Fruit fly (Drosophila melanogaster) whole organism, embryonic: ENCODE measurements around the gene Svil.

Experiments
- Abd-B ChIP-seq: fragments of 200-800 bp; sonication (Bioruptor generic); optimal IDR thresholded peaks from 2 replicates; lab custom pipeline; 2018; ENCODE audit warnings: missing biosample characterization, mild to moderate bottlenecking, missing genetic modification characterization, moderate library complexity
- Atf-2 ChIP-seq: fragments of 200-800 bp; sonication (Bioruptor generic); optimal IDR thresholded peaks from 2 replicates; lab custom pipeline; 2016; ENCODE audit warnings: missing biosample characterization, missing genetic modification characterization
- CG10147 ChIP-seq: fragments of 200-800 bp; sonication (Bioruptor generic); optimal IDR thresholded peaks from 2 replicates; lab custom pipeline; 2019; ENCODE audit warnings: missing biosample characterization, mild to moderate bottlenecking, missing genetic modification characterization, moderate library complexity
- CG10462 ChIP-seq: fragments of 200-800 bp; sonication (Bioruptor generic); optimal IDR thresholded peaks from 2 replicates; lab custom pipeline; 2016; ENCODE audit warnings: missing biosample characterization, missing genetic modification characterization
- CG11456 ChIP-seq: fragments of 200-800 bp; sonication (Bioruptor generic); IDR thresholded peaks from 3 replicates; pipeline ENCODE4 v1.3.6; 2022; ENCODE audit warnings: missing biosample characterization, missing genetic modification characterization
- CG11695 ChIP-seq: fragments of 200-800 bp; sonication (Bioruptor generic); IDR thresholded peaks from 3 replicates; pipeline ENCODE4 v1.3.6; 2022; ENCODE audit warnings: missing biosample characterization, missing genetic modification characterization
- CG1233 ChIP-seq: fragments of 200-800 bp; sonication (Bioruptor generic); optimal IDR thresholded peaks from 4 replicates; lab custom pipeline; 2018; ENCODE audit warnings: missing biosample characterization, mild to moderate bottlenecking, missing genetic modification characterization
- CG1603 ChIP-seq: fragments of 200-800 bp; sonication (Bioruptor generic); optimal IDR thresholded peaks from 2 replicates; lab custom pipeline; 2019; ENCODE audit warnings: missing biosample characterization, mild to moderate bottlenecking, missing genetic modification characterization, moderate library complexity
- CG16779 ChIP-seq: fragments of 200-800 bp; sonication (Bioruptor generic); IDR thresholded peaks from 2 replicates; pipeline ENCODE4 v1.3.6; 2022; ENCODE audit warnings: missing biosample characterization, missing genetic modification characterization
- CG18599 ChIP-seq: fragments of 200-800 bp; sonication (Bioruptor generic); optimal IDR thresholded peaks from 3 replicates; lab custom pipeline; 2017; ENCODE audit warnings: missing biosample characterization, missing genetic modification characterization, mild to moderate bottlenecking, moderate library complexity, missing genetic modification reagents
- CG2120 ChIP-seq: fragments of 200-800 bp; sonication (Bioruptor generic); optimal IDR thresholded peaks from 3 replicates; lab custom pipeline; 2016; ENCODE audit warnings: missing biosample characterization, missing genetic modification characterization
- CG31224 ChIP-seq: fragments of 200-800 bp; sonication (Bioruptor generic); IDR thresholded peaks from 2 replicates; pipeline ENCODE4 v1.3.6; 2022; ENCODE audit warnings: missing biosample characterization, missing genetic modification characterization
- CG32532 ChIP-seq: fragments of 200-800 bp; sonication (Bioruptor generic); IDR thresholded peaks from 2 replicates; pipeline ENCODE4 v1.3.6; 2022; ENCODE audit warnings: missing biosample characterization, missing genetic modification characterization
- CG3281 ChIP-seq: fragments of 200-800 bp; sonication (Bioruptor generic); optimal IDR thresholded peaks from 3 replicates; lab custom pipeline; 2017; ENCODE audit warnings: missing biosample characterization, mild to moderate bottlenecking, missing genetic modification characterization
- CG4328 ChIP-seq: fragments of 200-800 bp; sonication (Bioruptor generic); optimal IDR thresholded peaks from 3 replicates; lab custom pipeline; 2017; ENCODE audit warnings: missing biosample characterization, missing genetic modification reagents, missing genetic modification characterization
- CG4424 ChIP-seq: fragments of 200-800 bp; sonication (Bioruptor generic); optimal IDR thresholded peaks from 3 replicates; lab custom pipeline; 2016; ENCODE audit warnings: missing biosample characterization, missing genetic modification characterization
- CG6791 ChIP-seq: fragments of 200-800 bp; sonication (Bioruptor generic); IDR thresholded peaks from 3 replicates; pipeline ENCODE4 v1.3.6; 2022; ENCODE audit warnings: missing biosample characterization, missing genetic modification characterization; ENCODE audit not compliant: partially characterized antibody
- CG7357 ChIP-seq: fragments of 200-800 bp; sonication (Bioruptor generic); IDR thresholded peaks from 3 replicates; pipeline ENCODE4 v1.3.6; 2022; ENCODE audit warnings: missing biosample characterization, missing genetic modification characterization
- CG7372 ChIP-seq: fragments of 200-800 bp; sonication (Bioruptor generic); IDR thresholded peaks from 2 replicates; pipeline ENCODE4 v1.3.6; 2022; ENCODE audit warnings: missing biosample characterization, missing genetic modification characterization
- CG9727 ChIP-seq: fragments of 200-800 bp; sonication (Bioruptor generic); optimal IDR thresholded peaks from 3 replicates; lab custom pipeline; 2017; ENCODE audit warnings: missing biosample characterization, mild to moderate bottlenecking, missing genetic modification characterization
- CrebB ChIP-seq: fragments of 200-800 bp; sonication (Bioruptor generic); optimal IDR thresholded peaks from 3 replicates; lab custom pipeline; 2018; ENCODE audit warnings: missing biosample characterization, mild to moderate bottlenecking, missing genetic modification characterization
- Eip74EF ChIP-seq, 2 experiments: fragments of 200-800 bp in 1 of 2; fragments of >200 bp in 1 of 2; sonication (Bioruptor generic) in 1 of 2; optimal IDR thresholded peaks; 2 replicates each; lab custom pipeline; 2017 to 2019; ENCODE audit warnings: missing biosample characterization in 2 of 2, missing genetic modification characterization in 2 of 2, mild to moderate bottlenecking in 1 of 2, moderate library complexity in 1 of 2
- Ets65A ChIP-seq: fragments of 200-800 bp; sonication (Bioruptor generic); peaks from one replicate; lab custom pipeline; 2016; ENCODE audit warnings: missing biosample characterization, missing genetic modification characterization
- Fer1 ChIP-seq: fragments of 200-800 bp; sonication (Bioruptor generic); optimal IDR thresholded peaks from 2 replicates; lab custom pipeline; 2017; ENCODE audit warnings: missing biosample characterization, mild to moderate bottlenecking, missing genetic modification characterization
- Fer3 ChIP-seq: fragments of 200-800 bp; sonication (Bioruptor generic); optimal IDR thresholded peaks from 2 replicates; lab custom pipeline; 2018; ENCODE audit warnings: missing biosample characterization, mild to moderate bottlenecking, missing genetic modification characterization, moderate library complexity
- HHEX ChIP-seq: fragments of 200-800 bp; sonication (Bioruptor generic); optimal IDR thresholded peaks from 3 replicates; lab custom pipeline; 2017; ENCODE audit warnings: missing biosample characterization, mild to moderate bottlenecking, missing genetic modification characterization, missing genetic modification reagents
- HmgD ChIP-seq: fragments of 200-800 bp; sonication (Bioruptor generic); optimal IDR thresholded peaks from 3 replicates; lab custom pipeline; 2016; ENCODE audit warnings: missing biosample characterization, missing genetic modification characterization
- Hr51 ChIP-seq, 2 experiments: fragments of 200-800 bp; sonication (Bioruptor generic); optimal IDR thresholded peaks; 2 replicates in 1 of 2; 3 replicates in 1 of 2; lab custom pipeline; 2016 to 2018; ENCODE audit warnings: missing biosample characterization in 2 of 2, missing genetic modification characterization in 2 of 2, mild to moderate bottlenecking in 1 of 2, moderate library complexity in 1 of 2
- MESR4 ChIP-seq: fragments of 200-800 bp; sonication (Bioruptor generic); optimal IDR thresholded peaks from 2 replicates; lab custom pipeline; 2018; ENCODE audit warnings: missing biosample characterization, mild to moderate bottlenecking, missing genetic modification characterization, moderate library complexity
- Med ChIP-seq: fragments of 200-800 bp; sonication (Bioruptor generic); peaks from one replicate; lab custom pipeline; 2016; ENCODE audit warnings: missing biosample characterization, missing genetic modification characterization, mild to moderate bottlenecking, inconsistent platforms, moderate library complexity
- Meics ChIP-seq: fragments of 200-800 bp; sonication (Bioruptor generic); optimal IDR thresholded peaks from 2 replicates; lab custom pipeline; 2017; ENCODE audit warnings: missing biosample characterization, mild to moderate bottlenecking, missing genetic modification characterization
- Sry-δ ChIP-seq: fragments of 200-800 bp; sonication (Bioruptor generic); optimal IDR thresholded peaks from 2 replicates; lab custom pipeline; 2016; ENCODE audit warnings: missing biosample characterization, missing genetic modification characterization
- Xrp1 ChIP-seq: fragments of 200-800 bp; sonication (Bioruptor generic); IDR thresholded peaks from 2 replicates; pipeline ENCODE4 v1.3.6; 2022; ENCODE audit warnings: missing biosample characterization, missing genetic modification characterization
- ash1 ChIP-seq: fragments of 200-800 bp; sonication (Bioruptor generic); optimal IDR thresholded peaks from 2 replicates; lab custom pipeline; 2018; ENCODE audit warnings: missing biosample characterization, mild to moderate bottlenecking, missing genetic modification characterization
- dpn ChIP-seq, 2 experiments: fragments of 200-800 bp; sonication (Bioruptor generic); optimal IDR thresholded peaks; 3 replicates each; lab custom pipeline; 2016; ENCODE audit warnings: missing biosample characterization in 2 of 2, missing genetic modification characterization in 2 of 2
- dysf ChIP-seq: fragments of 200-800 bp; sonication (Bioruptor generic); IDR thresholded peaks from 3 replicates; pipeline ENCODE4 v1.3.6; 2022; ENCODE audit warnings: missing biosample characterization, missing genetic modification characterization
- fu2 ChIP-seq: fragments of 200-800 bp; sonication (Bioruptor generic); optimal IDR thresholded peaks from 2 replicates; lab custom pipeline; 2016; ENCODE audit warnings: missing biosample characterization, missing genetic modification characterization
- gem ChIP-seq: fragments of 200-800 bp; sonication (Bioruptor generic); optimal IDR thresholded peaks from 2 replicates; lab custom pipeline; 2019; ENCODE audit warnings: missing biosample characterization, mild to moderate bottlenecking, missing genetic modification characterization, moderate library complexity
- hkb ChIP-seq, 2 experiments: fragments of 200-800 bp in 1 of 2; fragments of >200 bp in 1 of 2; sonication (Bioruptor generic) in 1 of 2; IDR thresholded peaks in 1 of 2; optimal IDR thresholded peaks in 1 of 2; 2 replicates each; pipeline versions ENCODE4 v1.3.6 to Lab custom; 2017 to 2022; ENCODE audit warnings: missing biosample characterization in 1 of 2, missing genetic modification characterization in 1 of 2
- jumu ChIP-seq: fragments of 200-800 bp; sonication (Bioruptor generic); optimal IDR thresholded peaks from 3 replicates; lab custom pipeline; 2016; ENCODE audit warnings: missing biosample characterization, missing genetic modification characterization
- luna ChIP-seq: fragments of 200-800 bp; sonication (Bioruptor generic); optimal IDR thresholded peaks from 2 replicates; lab custom pipeline; 2016; ENCODE audit warnings: missing biosample characterization, missing genetic modification characterization
- rib ChIP-seq: fragments of 200-800 bp; sonication (Bioruptor generic); IDR thresholded peaks from 2 replicates; pipeline ENCODE4 v1.3.6; 2022; ENCODE audit warnings: missing biosample characterization, missing genetic modification characterization
- row ChIP-seq: fragments of 200-800 bp; sonication (Bioruptor generic); IDR thresholded peaks from 3 replicates; pipeline ENCODE4 v1.3.6; 2022; ENCODE audit warnings: missing biosample characterization, missing genetic modification characterization
- sc ChIP-seq, 3 experiments: fragments of >200 bp in 2 of 3; fragments of 200-800 bp in 1 of 3; sonication (Bioruptor generic) in 1 of 3; optimal IDR thresholded peaks; 2 replicates in 2 of 3; 3 replicates in 1 of 3; lab custom pipeline; 2017; ENCODE audit warnings: mild to moderate bottlenecking in 1 of 3, missing biosample characterization in 1 of 3, missing genetic modification characterization in 1 of 3, missing genetic modification reagents in 1 of 3
- sd ChIP-seq: fragments of 200-800 bp; sonication (Bioruptor generic); optimal IDR thresholded peaks from 3 replicates; lab custom pipeline; 2018; ENCODE audit warnings: missing biosample characterization, mild to moderate bottlenecking, missing genetic modification characterization, moderate library complexity
- slbo ChIP-seq: fragments of 200-800 bp; sonication (Bioruptor generic); IDR thresholded peaks from 2 replicates; pipeline ENCODE4 v1.3.6; 2022; ENCODE audit warnings: missing biosample characterization, missing genetic modification characterization
- tx ChIP-seq: fragments of 200-800 bp; sonication (Bioruptor generic); optimal IDR thresholded peaks from 2 replicates; lab custom pipeline; 2016; ENCODE audit warnings: missing biosample characterization, missing genetic modification characterization
- vnd ChIP-seq: fragments of 200-800 bp; sonication (Bioruptor generic); IDR thresholded peaks from 3 replicates; pipeline ENCODE4 v1.3.6; 2022; ENCODE audit warnings: missing biosample characterization, missing genetic modification characterization; ENCODE audit not compliant: partially characterized antibody

Svil gene

DNA sequence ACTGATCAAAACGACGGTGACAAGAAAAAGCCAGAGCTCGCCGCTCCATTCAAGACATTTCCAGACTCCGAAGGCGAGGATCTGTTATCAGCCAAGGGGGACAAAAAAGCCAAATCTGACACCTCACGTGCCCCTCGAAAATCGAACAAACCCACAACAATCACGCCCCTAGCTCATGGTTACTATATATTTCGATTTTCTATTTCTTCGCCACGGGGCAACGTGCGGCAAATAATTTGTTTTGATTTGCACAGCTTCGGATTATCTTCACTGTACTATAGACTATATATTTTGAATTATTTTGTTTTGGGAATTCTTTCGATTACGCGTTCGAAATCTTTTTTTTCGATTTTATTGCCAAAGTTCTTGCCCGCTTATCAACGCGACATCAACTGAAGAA lies 152.6 kb downstream of the Svil start (continued):
- no peak for TF ChIP-seq Hr51 (GFP tag; optimal IDR thresholded peaks at IDR 0.05; lab: Kevin White, UChicago)
- TF ChIP-seq Fer3 (tag; lab: Kevin White, UChicago), result no peak
- no peak for TF ChIP-seq ash1 (GFP tag; lab: Kevin White, UChicago)
- no peak for TF ChIP-seq HmgD
- no peak for TF ChIP-seq CG2120 (GFP tag; lab: Kevin White, UChicago)
- TF ChIP-seq Sry-δ, result no peak
- no peak for TF ChIP-seq fu2 (GFP tag; lab: Kevin White, UChicago)

DNA sequence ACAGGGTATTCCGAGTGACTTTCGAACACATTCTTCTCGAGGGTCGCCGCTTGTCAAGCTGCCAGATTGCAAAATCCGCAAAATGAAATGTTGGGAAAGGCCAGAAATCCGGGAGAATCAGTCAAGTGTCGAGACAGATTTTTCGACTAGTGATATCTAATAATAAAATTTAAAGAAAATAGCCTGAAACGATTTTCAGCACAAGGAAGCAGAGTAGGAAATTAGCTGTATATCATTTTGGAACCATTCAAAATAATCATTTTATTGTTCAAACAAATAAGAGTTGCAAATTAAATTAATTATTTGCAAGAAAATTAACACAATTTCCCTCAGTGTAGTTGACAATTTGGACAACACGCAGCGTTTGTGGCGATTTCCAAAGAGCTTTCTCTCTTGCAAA lies 153.2 kb downstream of the Svil start:
- no peak for TF ChIP-seq sc (optimal IDR thresholded peaks at IDR 0.05; lab: Kevin White, UChicago)
- no peak for TF ChIP-seq sc (GFP tag; optimal IDR thresholded peaks at IDR 0.05; lab: Kevin White, UChicago)
- peak; percentile 28; the same call in 1 of the 3 replicates for TF ChIP-seq dysf
- no peak for TF ChIP-seq Abd-B (GFP tag; lab: Kevin White, UChicago)
- 0 out of 3 replicates have a peak, but pooled peaks have one; percentile 32 for TF ChIP-seq CG11695 (GFP tag; lab: Robert Waterston, UW)
- peak; percentile 53 for TF ChIP-seq CG18599 (GFP tag; lab: Kevin White, UChicago)
- no peak for TF ChIP-seq tx (GFP tag; lab: Kevin White, UChicago)
- no peak for TF ChIP-seq vnd (GFP tag; lab: Robert Waterston, UW)
- peak; percentile 26 for TF ChIP-seq Meics (GFP tag; lab: Kevin White, UChicago)
- TF ChIP-seq CG10462, result no peak
- TF ChIP-seq luna, result no peak
- peak; percentile 31 for TF ChIP-seq CG9727 (GFP tag; lab: Kevin White, UChicago)
- TF ChIP-seq slbo (GFP tag; lab: Robert Waterston, UW), result 0 out of 2 replicates have a peak, but pooled peaks have one; percentile 15
- peak; percentile 17 for TF ChIP-seq HHEX (GFP tag; lab: Kevin White, UChicago)
- peak; percentile 8 for TF ChIP-seq Fer1 (GFP tag; lab: Kevin White, UChicago)
- TF ChIP-seq CG7372 (GFP tag; lab: Robert Waterston, UW), result no peak
- no peak for TF ChIP-seq CG7357 (GFP tag; lab: Robert Waterston, UW)
- no peak for TF ChIP-seq hkb (optimal IDR thresholded peaks at IDR 0.05; lab: Kevin White, UChicago)
- TF ChIP-seq hkb (GFP tag; IDR thresholded peaks at IDR 0.05; lab: Robert Waterston, UW), result no peak
- TF ChIP-seq gem (tag; lab: Kevin White, UChicago), result peak; percentile 16
- TF ChIP-seq CG11456 (GFP tag; lab: Robert Waterston, UW), result no peak
- no peak for TF ChIP-seq jumu (GFP tag; lab: Kevin White, UChicago)
- no peak for TF ChIP-seq CrebB (tag; lab: Kevin White, UChicago)
- TF ChIP-seq MESR4 (GFP tag; lab: Kevin White, UChicago), result no peak
- no peak for TF ChIP-seq CG1233 (GFP tag; lab: Kevin White, UChicago)
- no peak for TF ChIP-seq CG10147 (GFP tag; lab: Kevin White, UChicago)
- TF ChIP-seq CG32532, result 0 out of 2 replicates have a peak, but pooled peaks have one; percentile 10
- peak; percentile 43 for TF ChIP-seq sd (tag; lab: Kevin White, UChicago)
- no peak for TF ChIP-seq CG16779 (GFP tag; lab: Robert Waterston, UW)
- TF ChIP-seq CG6791 (GFP tag; lab: Robert Waterston, UW), result no peak
- no peak for TF ChIP-seq CG31224 (GFP tag; lab: Robert Waterston, UW)
- no peak for TF ChIP-seq Eip74EF (GFP tag; optimal IDR thresholded peaks at IDR 0.05; lab: Kevin White, UChicago)
- peak; percentile 48 for TF ChIP-seq CG3281 (GFP tag; lab: Kevin White, UChicago)
- TF ChIP-seq CG4424 (GFP tag; lab: Kevin White, UChicago), result no peak
- 0 out of 2 replicates have a peak, but pooled peaks have one; percentile 45 for TF ChIP-seq rib (GFP tag; lab: Robert Waterston, UW)
- no peak for TF ChIP-seq CG1603 (tag; lab: Kevin White, UChicago)
- peak; percentile 75 for TF ChIP-seq Med (GFP tag; lab: Kevin White, UChicago)
- TF ChIP-seq CG4328 (GFP tag; lab: Kevin White, UChicago), result peak; percentile 15
- no peak for TF ChIP-seq Atf-2
- no peak for TF ChIP-seq Xrp1 (GFP tag; lab: Robert Waterston, UW)
- no peak for TF ChIP-seq dpn (GFP tag; optimal IDR thresholded peaks at IDR 0.05; lab: Kevin White, UChicago)
- peak; percentile 35 for TF ChIP-seq row (GFP tag; lab: Robert Waterston, UW)
- TF ChIP-seq Ets65A, result peak; percentile 2
